Worm (Caenorhabditis elegans): ENCODE results near the gene F32D1.8.

ce11 chrV:4411714-4412113, 34.2 kb upstream of the F32D1.8 start, which contains the start of gene Y47D7A.17:
- no peak for TF ChIP-seq daf-12 (tag; optimal IDR thresholded peaks at IDR 0.05)
- TF ChIP-seq unc-39 (tag; optimal IDR thresholded peaks at IDR 0.05) = no peak
- no peak for TF ChIP-seq egl-27 (tag; optimal IDR thresholded peaks at IDR 0.05)
- no peak for TF ChIP-seq lin-39 (tag; optimal IDR thresholded peaks at IDR 0.05)
- no peak for TF ChIP-seq nhr-67 (tag; optimal IDR thresholded peaks at IDR 0.05)
- no peak for TF ChIP-seq nhr-77 (tag; optimal IDR thresholded peaks at IDR 0.05)
- TF ChIP-seq egl-5 (tag; optimal IDR thresholded peaks at IDR 0.05) = no peak
- TF ChIP-seq ceh-9 (tag; optimal IDR thresholded peaks at IDR 0.05) = no peak
- TF ChIP-seq nhr-11 (tag; optimal IDR thresholded peaks at IDR 0.05) = no peak
- TF ChIP-seq jun-1 (tag; optimal IDR thresholded peaks at IDR 0.05) = no peak
- TF ChIP-seq fos-1 (tag; optimal IDR thresholded peaks at IDR 0.05) = no peak
- TF ChIP-seq nhr-237 (tag; optimal IDR thresholded peaks at IDR 0.05) = no peak
- no peak for TF ChIP-seq pha-4 (tag; optimal IDR thresholded peaks at IDR 0.05)

All from whole organism, L3 larva.